Fruit fly (Drosophila melanogaster): Measurements from ENCODE around the gene Ugt36D1.

Ugt36D1 gene

DNA sequence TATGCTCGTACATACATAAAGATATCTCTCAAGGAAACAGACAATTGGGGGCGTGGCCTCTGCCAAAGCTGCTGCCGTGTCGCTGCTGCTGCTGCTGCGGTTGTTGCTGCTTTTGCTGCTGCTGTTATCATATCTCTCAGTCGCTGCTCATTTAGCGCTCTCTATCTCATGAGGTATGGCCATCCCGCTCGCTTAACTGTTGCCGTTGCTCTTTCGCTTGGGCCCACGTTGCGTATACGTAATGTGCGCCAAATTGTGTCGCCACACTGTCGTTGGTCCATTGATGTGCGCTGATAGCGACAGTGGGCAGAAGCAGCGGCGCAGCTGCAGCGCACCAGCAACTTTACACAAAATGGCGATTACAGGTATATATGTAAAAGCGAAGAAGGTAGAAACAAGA is 26.9 kb upstream of the Ugt36D1 start:
- no peak for TF ChIP-seq CG17801 (GFP tag; optimal IDR thresholded peaks at IDR 0.05; ENCODE audit: partially characterized antibody)

DNA sequence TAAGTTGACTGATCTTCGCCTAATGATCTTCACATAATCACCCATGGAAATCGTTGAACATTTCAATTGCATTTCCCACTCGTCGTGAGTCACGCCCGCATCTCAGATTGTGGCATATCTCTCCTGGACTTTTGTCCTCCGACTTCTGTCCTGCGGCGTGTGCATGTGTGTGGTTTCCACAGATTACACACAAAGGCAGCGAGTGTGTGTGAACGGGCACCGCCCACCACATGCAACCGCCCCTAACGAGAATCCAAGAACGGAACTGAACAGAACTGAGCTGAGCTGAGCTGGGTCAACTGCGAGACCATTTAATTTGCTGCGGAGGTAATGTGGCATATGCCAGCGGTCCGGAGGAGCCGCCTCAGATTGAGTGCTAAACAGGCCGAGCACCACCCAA is 21.6 kb upstream of the Ugt36D1 start:
- TF ChIP-seq CG17801 (GFP tag; optimal IDR thresholded peaks at IDR 0.05; ENCODE audit: partially characterized antibody) = no peak

DNA sequence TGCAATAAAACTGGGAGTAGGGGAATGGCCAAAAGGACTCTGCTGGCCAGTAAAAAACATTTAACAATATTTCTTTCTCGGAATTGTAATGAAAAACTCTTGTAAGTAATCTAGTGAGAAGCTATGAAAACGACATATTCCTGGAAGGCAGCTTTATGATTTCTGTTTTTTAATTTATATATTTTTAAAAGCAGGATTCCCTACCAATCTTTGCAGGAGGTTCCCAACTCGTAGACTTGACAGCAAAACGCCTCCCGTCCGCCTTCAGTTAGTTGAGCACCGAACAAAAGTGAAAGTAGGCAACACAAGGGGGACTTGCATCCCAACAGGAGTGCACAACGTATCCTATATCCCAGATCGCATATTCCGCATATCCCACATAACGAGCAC is 18.1 kb upstream of the Ugt36D1 start, which contains the start of gene CG43814:
TSS of gene CG43814 (minus strand) at position 101 of the 390 bp plus-strand sequence.
- no peak for TF ChIP-seq CG17801 (GFP tag; optimal IDR thresholded peaks at IDR 0.05; ENCODE audit: partially characterized antibody)

DNA sequence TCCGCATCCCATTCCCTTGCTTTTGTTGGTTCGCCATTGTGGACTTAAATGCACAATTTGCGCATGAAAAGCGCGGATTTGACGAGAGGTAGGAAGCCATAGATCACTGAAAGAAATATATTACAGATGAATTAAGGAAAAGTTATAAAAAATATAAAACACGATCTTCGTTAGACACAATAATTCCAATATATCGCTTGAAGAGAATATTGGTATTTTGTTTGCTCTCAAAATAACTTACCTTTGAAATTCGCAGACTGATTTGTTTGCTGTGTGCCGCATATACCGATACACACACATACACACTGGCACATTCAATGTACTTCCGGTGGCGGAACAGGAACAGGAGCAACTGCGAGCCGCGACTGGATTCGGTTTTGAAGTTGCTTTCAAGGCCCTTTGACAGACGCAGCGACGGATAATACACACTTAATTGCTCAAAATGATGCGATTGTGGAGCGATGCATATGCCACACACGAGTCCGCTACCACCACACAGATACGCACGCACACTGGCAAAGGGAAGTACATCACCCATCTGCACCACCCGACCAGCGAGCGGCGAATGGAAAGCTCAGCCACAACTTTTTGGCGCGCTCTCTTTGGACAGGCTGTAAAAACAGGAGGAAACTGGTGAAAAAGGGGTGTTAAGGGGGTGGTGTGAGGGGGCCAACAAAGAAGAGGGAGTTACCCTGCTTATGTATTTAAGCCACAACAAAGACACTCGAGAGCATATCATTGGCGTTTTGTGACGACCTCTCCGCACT is 17.5 kb upstream of the Ugt36D1 start:
- no peak for TF ChIP-seq CG17801 (GFP tag; optimal IDR thresholded peaks at IDR 0.05; ENCODE audit: partially characterized antibody)

DNA sequence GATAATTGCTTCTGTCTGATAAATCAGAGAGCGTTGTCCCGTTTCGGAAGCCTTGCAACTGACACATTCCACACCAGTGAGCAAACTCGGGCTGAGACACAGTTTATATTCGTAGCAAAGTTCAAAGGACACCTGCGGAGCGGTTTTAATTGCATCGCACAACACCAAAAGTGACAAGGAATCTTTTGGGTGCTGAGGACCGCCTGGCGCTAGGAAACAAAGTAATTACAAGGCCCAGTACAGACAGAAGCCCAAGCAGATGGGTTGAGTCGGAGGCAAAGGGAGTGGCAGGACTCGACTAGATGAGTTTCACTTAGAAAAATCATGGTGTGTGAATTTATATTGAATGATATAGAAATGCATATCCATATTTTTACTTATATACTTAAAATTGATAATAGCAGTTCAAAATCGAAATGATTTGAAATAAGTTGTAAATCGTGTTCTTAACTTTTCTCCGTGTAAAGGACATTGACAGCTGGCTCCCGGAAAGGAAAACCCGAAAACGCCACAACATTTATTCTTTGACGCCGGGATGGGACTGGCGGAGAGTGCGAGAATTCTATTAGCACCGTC is 14.5 kb upstream of the Ugt36D1 start:
- no peak for TF ChIP-seq CG17801 (GFP tag; optimal IDR thresholded peaks at IDR 0.05; ENCODE audit: partially characterized antibody)

DNA sequence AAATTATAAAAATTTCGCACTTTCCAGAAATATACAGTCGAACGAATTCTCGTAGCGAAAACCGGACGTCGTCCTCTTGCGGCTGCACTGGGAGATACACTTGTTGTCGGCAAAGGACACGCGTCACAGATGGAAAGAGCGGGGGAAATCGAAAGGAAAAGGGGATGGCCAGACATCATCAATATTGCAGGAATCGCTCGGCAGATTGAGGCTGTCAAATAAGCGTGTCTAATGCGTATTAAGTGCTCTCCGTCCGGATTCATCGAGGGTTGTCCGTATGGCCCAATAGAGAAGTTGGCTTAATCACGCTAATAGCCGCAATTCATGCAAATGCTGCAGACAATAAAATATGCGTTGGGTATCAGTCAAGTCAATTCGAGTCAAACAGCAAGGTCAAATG is 13.9 kb upstream of the Ugt36D1 start:
- TF ChIP-seq CG17801 (GFP tag; optimal IDR thresholded peaks at IDR 0.05; ENCODE audit: partially characterized antibody) = no peak

DNA sequence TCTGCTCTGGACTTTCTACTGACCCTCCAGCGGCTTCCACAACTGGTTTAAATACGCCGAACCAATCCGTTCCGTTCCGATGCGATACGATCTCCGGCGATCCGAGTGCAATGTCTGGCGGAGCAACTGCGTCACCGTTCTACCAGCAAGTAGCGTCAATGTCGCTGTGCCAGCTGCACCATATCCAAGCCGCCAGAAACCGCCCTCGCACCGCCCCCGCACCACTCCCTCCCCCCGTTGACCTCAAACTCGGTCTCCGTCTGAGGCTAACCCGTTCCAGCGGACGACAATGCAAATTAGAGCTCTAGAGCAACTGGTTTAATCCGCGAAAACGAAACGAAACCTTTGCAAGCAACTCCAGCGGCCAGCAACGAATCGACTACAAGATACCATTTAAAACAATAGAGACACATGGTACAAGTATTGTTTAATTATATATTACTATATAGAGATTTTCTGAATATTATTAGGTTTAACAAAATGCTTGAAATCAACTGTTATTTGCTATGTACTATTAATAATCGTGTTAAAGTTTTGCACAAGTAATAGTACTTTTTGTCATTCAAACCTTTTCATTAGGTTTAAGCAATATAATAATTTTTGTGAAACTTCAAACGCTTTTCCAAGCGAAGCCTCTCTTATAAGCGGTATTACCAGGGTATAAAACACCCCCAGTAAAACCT is 12.2 kb upstream of the Ugt36D1 start, which contains the start of the genes CG10570 and CG42502:
TSS of gene CG10570 (minus strand) at position 293 of the 683 bp plus-strand sequence.
TSS of gene CG42502 (minus strand) at position 293 of the 683 bp plus-strand sequence.
- TF ChIP-seq CG17801 (GFP tag; optimal IDR thresholded peaks at IDR 0.05; ENCODE audit: partially characterized antibody) = no peak

DNA sequence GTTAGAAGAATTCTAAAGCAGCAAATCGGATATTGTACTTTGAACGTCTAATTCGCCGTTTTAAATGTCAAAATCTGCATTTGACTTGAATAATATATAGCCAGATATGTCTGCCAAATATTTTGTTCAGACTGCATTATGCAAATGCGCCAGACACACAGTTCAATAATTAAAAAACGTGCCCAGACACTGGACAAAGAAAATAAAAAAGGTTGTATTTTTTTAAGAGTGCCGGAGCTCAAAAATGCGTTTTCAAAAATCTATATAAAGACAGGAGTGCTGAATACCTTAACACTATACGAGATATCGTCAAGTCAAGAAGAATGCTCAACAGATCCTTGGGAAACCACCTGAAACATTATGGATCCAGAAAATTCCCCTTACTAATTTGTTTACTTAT is 11.0 kb upstream of the Ugt36D1 start, which contains the start of the genes CG17325 and CG42305:
TSS of gene CG17325 (plus strand) at position 301 of the 400 bp plus-strand sequence.
TSS of gene CG42305 (plus strand) at position 301 of the 400 bp plus-strand sequence.
- no peak for TF ChIP-seq CG17801 (GFP tag; optimal IDR thresholded peaks at IDR 0.05; ENCODE audit: partially characterized antibody)

DNA sequence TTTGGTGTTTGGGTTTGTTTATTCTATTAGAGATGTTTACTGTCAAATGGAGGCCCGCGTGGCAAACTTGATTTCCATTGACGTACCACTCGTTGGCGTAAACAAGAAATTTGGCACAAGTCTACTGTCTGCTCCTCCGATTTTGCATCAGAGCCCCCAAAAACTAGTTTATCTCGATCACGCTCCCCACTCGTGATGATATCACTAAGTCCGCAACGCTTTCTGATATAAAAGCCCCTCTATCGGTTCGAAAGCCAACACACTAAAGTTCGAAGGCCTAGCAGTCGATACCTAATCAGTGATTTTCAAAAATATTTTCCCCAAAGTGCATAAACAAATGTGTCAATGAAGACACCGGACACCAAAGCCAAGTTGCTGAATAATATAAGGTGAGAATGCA is 10.6 kb upstream of the Ugt36D1 start:
- no peak for TF ChIP-seq CG17801 (GFP tag; optimal IDR thresholded peaks at IDR 0.05; ENCODE audit: partially characterized antibody)

DNA sequence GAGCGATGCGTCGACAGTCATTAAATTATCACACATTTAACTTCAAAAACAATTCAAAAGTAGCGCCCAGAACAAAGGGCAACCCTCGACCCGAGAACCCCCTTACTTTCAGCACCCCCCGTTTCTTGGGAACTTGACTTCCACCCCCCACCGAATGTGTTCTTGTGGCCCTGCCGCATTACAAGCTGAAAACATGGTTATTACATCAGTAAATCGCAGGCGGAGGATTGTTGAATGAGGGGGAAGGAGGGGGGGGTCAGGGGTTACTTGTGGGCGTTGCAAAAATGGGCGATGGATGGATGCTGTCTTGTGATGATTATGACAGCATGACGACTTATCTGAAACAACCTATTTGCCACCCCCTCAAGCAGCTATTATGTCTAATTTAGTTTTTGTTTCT is 8.2 kb upstream of the Ugt36D1 start:
- no peak for TF ChIP-seq CG17801 (GFP tag; optimal IDR thresholded peaks at IDR 0.05; ENCODE audit: partially characterized antibody)

DNA sequence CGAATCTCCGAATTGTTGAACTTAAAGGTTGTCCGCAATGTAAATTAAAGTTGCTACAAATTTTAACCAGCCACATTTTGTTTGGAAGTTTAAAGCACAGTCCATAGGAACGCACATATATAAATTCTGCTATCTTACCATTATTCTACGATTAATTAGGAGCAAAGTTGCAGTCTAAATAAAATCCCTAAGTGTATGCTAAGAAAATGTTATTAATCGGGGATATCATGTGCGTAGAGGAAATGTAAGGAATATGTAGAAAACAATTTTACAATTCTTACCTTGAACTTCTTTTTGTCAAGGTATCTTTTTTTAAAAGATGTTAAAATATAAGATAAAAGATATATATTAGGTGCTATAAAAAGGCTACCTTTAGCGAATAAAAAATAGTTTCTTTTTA is 5.0 kb upstream of the Ugt36D1 start:
- no peak for TF ChIP-seq CG17801 (GFP tag; optimal IDR thresholded peaks at IDR 0.05; ENCODE audit: partially characterized antibody)

DNA sequence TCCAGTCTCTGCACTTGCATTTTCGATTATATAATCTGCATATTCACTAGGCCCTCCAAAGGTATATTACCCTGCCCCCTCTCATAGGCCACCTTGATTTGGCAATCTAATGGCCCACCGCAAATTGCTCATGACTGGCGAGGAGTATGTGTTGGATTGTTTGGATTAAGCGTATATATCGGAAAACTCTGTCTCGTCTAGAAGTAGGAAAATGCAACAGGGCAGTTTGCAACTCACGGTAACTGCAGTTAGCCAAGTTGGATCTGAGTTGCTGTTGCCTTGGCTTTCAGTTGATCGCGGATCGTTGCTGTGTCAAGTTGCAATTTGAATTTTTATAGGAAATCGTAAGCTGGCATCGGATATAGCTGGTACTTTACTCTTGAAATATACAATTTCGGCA is 4.3 kb upstream of the Ugt36D1 start, which contains the start of gene Ugt36F1:
TSS of gene Ugt36F1 (plus strand) at position 301 of the 400 bp plus-strand sequence.
- no peak for TF ChIP-seq CG17801 (GFP tag; optimal IDR thresholded peaks at IDR 0.05; ENCODE audit: partially characterized antibody)

DNA sequence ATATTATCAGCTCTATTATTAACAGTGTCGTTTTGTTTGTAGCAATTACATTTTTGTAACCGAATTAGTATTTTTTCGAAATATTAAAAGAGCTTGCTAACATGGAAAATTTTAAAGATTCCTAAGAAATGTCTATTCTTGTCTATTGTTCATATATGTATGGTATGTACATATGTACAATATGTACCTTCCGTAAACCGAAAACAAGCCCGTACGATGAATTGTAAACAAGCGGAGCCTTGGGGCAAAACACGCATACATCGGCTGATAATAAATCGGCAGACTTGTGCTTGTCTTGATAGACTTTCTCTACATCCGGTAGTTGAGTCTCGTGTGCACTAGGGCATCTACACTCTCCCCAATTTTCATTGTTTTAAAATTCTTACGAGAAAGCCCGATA is 543 bp upstream of the Ugt36D1 start:
- TF ChIP-seq CG17801 (GFP tag; optimal IDR thresholded peaks at IDR 0.05; ENCODE audit: partially characterized antibody) = no peak

DNA sequence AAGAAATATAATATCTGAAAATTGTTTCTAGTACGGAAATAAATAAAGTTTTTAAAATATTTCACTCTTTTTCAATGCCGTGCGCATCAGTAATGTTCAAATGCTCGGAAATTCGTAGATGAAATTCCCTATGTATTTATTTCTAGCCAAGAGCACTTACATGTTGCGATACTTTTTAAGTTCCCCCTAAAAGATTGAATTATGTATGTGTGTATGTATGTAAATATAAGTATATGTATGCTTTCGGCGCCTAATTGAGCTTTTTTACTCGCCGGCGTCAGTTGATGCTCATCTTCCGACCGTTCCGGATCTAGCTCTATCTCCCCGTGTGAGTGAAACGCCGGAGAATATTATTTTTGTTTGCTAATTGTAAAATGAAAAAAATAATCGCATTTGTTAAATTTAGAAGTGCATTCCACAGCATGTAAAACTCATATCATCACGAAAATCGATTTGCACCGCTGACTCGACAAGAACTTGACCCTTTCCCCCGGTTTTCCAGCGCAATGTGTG is 3.2 kb downstream of the Ugt36D1 start, which contains the start of gene Ugt36E1:
TSS of gene Ugt36E1 (plus strand) at position 275 of the 513 bp plus-strand sequence.
- no peak for TF ChIP-seq CG17801 (GFP tag; optimal IDR thresholded peaks at IDR 0.05; ENCODE audit: partially characterized antibody)

Measured in ovary, adult (tissue).